Fruit fly (Drosophila melanogaster): ENCODE data around the gene jigr1.

jigr1 gene

DNA sequence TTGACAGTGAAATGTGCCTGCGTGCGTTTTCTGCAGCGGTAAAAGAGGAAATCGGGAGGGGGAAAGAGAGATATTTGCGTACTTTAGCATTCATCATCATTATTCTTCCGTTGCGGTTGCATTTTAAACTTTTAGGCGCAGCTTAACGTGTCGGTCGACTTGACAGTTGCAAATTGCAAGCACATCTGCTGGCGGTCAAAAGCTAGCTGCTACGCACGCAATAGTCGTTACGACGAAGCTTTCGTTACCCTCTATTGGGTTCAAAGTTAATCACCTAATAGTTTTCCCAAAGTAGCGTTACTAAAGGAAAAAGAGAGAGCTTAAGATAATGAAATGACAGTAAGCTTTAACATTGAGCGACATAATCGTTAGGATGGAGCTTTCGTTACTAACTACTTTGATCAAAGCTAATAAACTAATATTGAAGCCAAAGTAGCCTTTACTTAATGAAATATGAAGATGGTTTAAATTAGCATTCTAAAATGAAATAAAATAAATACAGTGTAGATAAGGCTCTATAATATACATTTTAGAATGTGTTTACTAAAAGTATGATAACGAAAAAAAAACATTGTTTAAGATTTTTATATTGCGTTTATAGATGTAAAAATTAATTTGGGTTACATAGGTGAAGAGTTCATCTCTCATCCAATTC lies 14.6 kb downstream of the jigr1 start (continued):
- TF ChIP-seq CG2129 (GFP tag; IDR thresholded peaks at IDR 0.05; ENCODE audit: partially characterized antibody) (no peak), Lhr (GFP tag; optimal IDR thresholded peaks at IDR 0.05) (no peak), eyg (GFP tag; optimal IDR thresholded peaks at IDR 0.05) (no peak), MESR4 (GFP tag; optimal IDR thresholded peaks at IDR 0.05) (no peak), CG17802 (tag; optimal IDR thresholded peaks at IDR 0.05) (no peak), CG34224 (GFP tag; IDR thresholded peaks at IDR 0.05; ENCODE audit: partially characterized antibody) (peak; percentile 20; the same call in 1 of the 3 replicates), run (tag; optimal IDR thresholded peaks at IDR 0.05) (no peak), CG15696 (tag; optimal IDR thresholded peaks at IDR 0.05) (no peak), Pdp1 (GFP tag; optimal IDR thresholded peaks at IDR 0.05) (peak in 1 of 2 experiments; percentile 71), GATAe (GFP tag; conservative IDR thresholded peaks at IDR 0.05) (no peak), CG10147 (GFP tag; optimal IDR thresholded peaks at IDR 0.05) (peak; percentile 19), grau (tag; optimal IDR thresholded peaks at IDR 0.05) (peak; percentile 4), vvl (GFP tag; IDR thresholded peaks at IDR 0.05) (peak; percentile 7; the same call in 1 of the 2 replicates), ham (GFP tag; IDR thresholded peaks at IDR 0.05) (no peak), crol (GFP tag; IDR thresholded peaks at IDR 0.05) (no peak), Myb (GFP tag; optimal IDR thresholded peaks at IDR 0.05) (peak; percentile 90), CG18764 (GFP tag; optimal IDR thresholded peaks at IDR 0.05) (no peak), abd-A (tag; optimal IDR thresholded peaks at IDR 0.05) (peak; percentile 98), ERR (GFP tag; optimal IDR thresholded peaks at IDR 0.05) (peak; percentile 25), sim (GFP tag; IDR thresholded peaks at IDR 0.05) (no peak), Poxn (GFP tag; IDR thresholded peaks at IDR 0.05) (no peak), CG10462 (GFP tag; optimal IDR thresholded peaks at IDR 0.05) (no peak), CG42726 (GFP tag; IDR thresholded peaks at IDR 0.05; ENCODE audit: partially characterized antibody) (no peak), CG14014 (GFP tag; IDR thresholded peaks at IDR 0.05) (peak; percentile 34; the same call in 1 of the 2 replicates), HmgZ (tag; optimal IDR thresholded peaks at IDR 0.05) (peak; percentile 68), Oli (tag; optimal IDR thresholded peaks at IDR 0.05) (no peak), HLH4C (GFP tag; IDR thresholded peaks at IDR 0.05; ENCODE audit: partially characterized antibody) (no peak), Hr78 (GFP tag; optimal IDR thresholded peaks at IDR 0.05) (peak in 1 of 2 experiments; percentile 99), sug (tag; optimal IDR thresholded peaks at IDR 0.05) (peak; percentile 6), zf30C (GFP tag; optimal IDR thresholded peaks at IDR 0.05) (no peak), luna (GFP tag; optimal IDR thresholded peaks at IDR 0.05) (no peak), CG15514 (GFP tag; optimal IDR thresholded peaks at IDR 0.05) (peak; percentile 17), Meics (GFP tag; optimal IDR thresholded peaks at IDR 0.05) (peak; percentile 93), ato (GFP tag; IDR thresholded peaks at IDR 0.05; ENCODE audit: partially characterized antibody) (peak; percentile 33; the same call in 1 of the 2 replicates), CG12659 (GFP tag; optimal IDR thresholded peaks at IDR 0.05) (peak; percentile 18), CG12219 (GFP tag; optimal IDR thresholded peaks at IDR 0.05) (no peak), Ets97D (GFP tag; optimal IDR thresholded peaks at IDR 0.05) (no peak), sob (GFP tag; IDR thresholded peaks at IDR 0.05) (0 out of 2 replicates have a peak, but pooled peaks have one; percentile 23), CG8290 (GFP tag; optimal IDR thresholded peaks at IDR 0.05) (no peak), CG8290 (tag; optimal IDR thresholded peaks at IDR 0.05) (peak in 1 of 2 experiments; percentile 60), E2f1 (GFP tag; IDR thresholded peaks at IDR 0.05) (no peak), NfI (GFP tag; optimal IDR thresholded peaks at IDR 0.05) (peak; percentile 6), CG6175 (GFP tag; IDR thresholded peaks at IDR 0.05) (peak; percentile 68; the same call in 1 of the 3 replicates), CG7963 (GFP tag; IDR thresholded peaks at IDR 0.05; ENCODE audit: partially characterized antibody) (no peak), gfzf (GFP tag; optimal IDR thresholded peaks at IDR 0.05) (peak; percentile 30), CG32532 (GFP tag; IDR thresholded peaks at IDR 0.05) (peak; percentile 36; the same call in 1 of the 2 replicates), CG4617 (GFP tag; optimal IDR thresholded peaks at IDR 0.05; ENCODE audit: borderline replicate concordance) (no peak), disco-r (GFP tag; optimal IDR thresholded peaks at IDR 0.05) (no peak), dm (GFP tag; optimal IDR thresholded peaks at IDR 0.05) (no peak)
